Fruit fly (Drosophila melanogaster) whole organism, embryonic: ENCODE measurements around the gene Kmn2.

Experiments
- ATbp ChIP-seq: fragments of 200-800 bp; sonication (Bioruptor generic); optimal IDR thresholded peaks from 2 replicates; lab custom pipeline; 2017; ENCODE audit warnings: missing biosample characterization, mild to moderate bottlenecking, missing genetic modification characterization, missing genetic modification reagents
- Abd-B ChIP-seq: fragments of 200-800 bp; sonication (Bioruptor generic); optimal IDR thresholded peaks from 2 replicates; lab custom pipeline; 2018; ENCODE audit warnings: missing biosample characterization, mild to moderate bottlenecking, missing genetic modification characterization, moderate library complexity
- Bgb ChIP-seq: fragments of 200-800 bp; sonication (Bioruptor generic); IDR thresholded peaks from 2 replicates; pipeline ENCODE4 v1.3.6; 2022; ENCODE audit warnings: missing biosample characterization, missing genetic modification characterization; ENCODE audit not compliant: partially characterized antibody
- CG10431 ChIP-seq: fragments of 200-800 bp; sonication (Bioruptor generic); optimal IDR thresholded peaks from 3 replicates; lab custom pipeline; 2018; ENCODE audit warnings: missing biosample characterization, mild to moderate bottlenecking, missing genetic modification characterization
- CG12236 ChIP-seq: fragments of 200-800 bp; sonication (Bioruptor generic); optimal IDR thresholded peaks from 2 replicates; lab custom pipeline; 2016; ENCODE audit warnings: missing biosample characterization, missing genetic modification characterization
- CG12942 ChIP-seq: fragments of 200-800 bp; sonication (Bioruptor generic); optimal IDR thresholded peaks from 3 replicates; lab custom pipeline; 2016; ENCODE audit warnings: missing biosample characterization, missing genetic modification characterization
- CG13296 ChIP-seq: fragments of 200-800 bp; sonication (Bioruptor generic); optimal IDR thresholded peaks from 3 replicates; lab custom pipeline; 2018; ENCODE audit warnings: missing biosample characterization, mild to moderate bottlenecking, missing genetic modification characterization
- CG14050 ChIP-seq: fragments of 200-800 bp; sonication (Bioruptor generic); IDR thresholded peaks from 3 replicates; pipeline ENCODE4 v1.3.6; 2022; ENCODE audit warnings: missing biosample characterization, missing genetic modification characterization
- CG15073 ChIP-seq: fragments of 200-800 bp; sonication (Bioruptor generic); optimal IDR thresholded peaks from 2 replicates; lab custom pipeline; 2016; ENCODE audit warnings: missing biosample characterization, missing genetic modification characterization
- CG15269 ChIP-seq: fragments of 200-800 bp; sonication (Bioruptor generic); optimal IDR thresholded peaks from 2 replicates; lab custom pipeline; 2018; ENCODE audit warnings: missing biosample characterization, mild to moderate bottlenecking, missing genetic modification characterization, moderate library complexity
- CG17328 ChIP-seq: fragments of 200-800 bp; sonication (Bioruptor generic); IDR thresholded peaks from 2 replicates; pipeline ENCODE4 v1.3.6; 2022; ENCODE audit warnings: missing biosample characterization, missing genetic modification characterization
- CG17385 ChIP-seq: fragments of 200-800 bp; sonication (Bioruptor generic); optimal IDR thresholded peaks from 3 replicates; lab custom pipeline; 2018; ENCODE audit warnings: missing biosample characterization, mild to moderate bottlenecking, missing genetic modification characterization
- CG17802 ChIP-seq: fragments of 200-800 bp; sonication (Bioruptor generic); optimal IDR thresholded peaks from 2 replicates; lab custom pipeline; 2018; ENCODE audit warnings: missing biosample characterization, mild to moderate bottlenecking, missing genetic modification characterization, moderate library complexity
- CG17829 ChIP-seq: fragments of 200-800 bp; optimal IDR thresholded peaks from 2 replicates; lab custom pipeline; 2019; ENCODE audit warnings: missing biosample characterization, mild to moderate bottlenecking, missing genetic modification characterization, moderate library complexity
- CG18262 ChIP-seq: fragments of 200-800 bp; optimal IDR thresholded peaks from 3 replicates; lab custom pipeline; 2019; ENCODE audit warnings: missing biosample characterization, mild to moderate bottlenecking, missing genetic modification characterization, moderate library complexity
- CG32532 ChIP-seq: fragments of 200-800 bp; sonication (Bioruptor generic); IDR thresholded peaks from 2 replicates; pipeline ENCODE4 v1.3.6; 2022; ENCODE audit warnings: missing biosample characterization, missing genetic modification characterization
- CG34422 ChIP-seq: fragments of 200-800 bp; sonication (Bioruptor generic); IDR thresholded peaks from 3 replicates; pipeline ENCODE4 v1.3.6; 2022; ENCODE audit warnings: missing biosample characterization, missing genetic modification characterization
- CG5953 ChIP-seq: fragments of 200-800 bp; sonication (Bioruptor generic); IDR thresholded peaks from 2 replicates; pipeline ENCODE4 v1.3.6; 2022; ENCODE audit warnings: missing biosample characterization, missing genetic modification characterization
- CG6654 ChIP-seq: fragments of 200-800 bp; sonication (Bioruptor generic); optimal IDR thresholded peaks from 2 replicates; lab custom pipeline; 2017; ENCODE audit warnings: missing biosample characterization, mild to moderate bottlenecking, missing genetic modification characterization
- CG7357 ChIP-seq: fragments of 200-800 bp; sonication (Bioruptor generic); IDR thresholded peaks from 3 replicates; pipeline ENCODE4 v1.3.6; 2022; ENCODE audit warnings: missing biosample characterization, missing genetic modification characterization
- CG9215 ChIP-seq: fragments of 200-800 bp; sonication (Bioruptor generic); IDR thresholded peaks from 2 replicates; pipeline ENCODE4 v1.3.6; 2022; ENCODE audit warnings: missing biosample characterization, missing genetic modification characterization
- CkIIα-i1 ChIP-seq: fragments of 200-800 bp; sonication (Bioruptor generic); IDR thresholded peaks from 2 replicates; pipeline ENCODE4 v1.3.6; 2022; ENCODE audit warnings: missing biosample characterization, missing genetic modification characterization
- Dad ChIP-seq: fragments of 200-800 bp; sonication (Bioruptor generic); optimal IDR thresholded peaks from 3 replicates; lab custom pipeline; 2016; ENCODE audit warnings: missing biosample characterization, missing genetic modification characterization
- Dbx ChIP-seq: fragments of 200-800 bp; sonication (Bioruptor generic); IDR thresholded peaks from 3 replicates; pipeline ENCODE4 v1.3.6; 2022; ENCODE audit warnings: missing biosample characterization, missing genetic modification characterization
- Dfd ChIP-seq, 2 experiments: fragments of >200 bp; optimal IDR thresholded peaks; 2 replicates each; lab custom pipeline; 2017; ENCODE audit warnings: missing biosample characterization in 2 of 2, missing genetic modification characterization in 2 of 2
- Dip3 ChIP-seq: fragments of 200-800 bp; sonication (Bioruptor generic); optimal IDR thresholded peaks from 3 replicates; lab custom pipeline; 2016; ENCODE audit warnings: missing biosample characterization, missing genetic modification characterization
- Drgx ChIP-seq: fragments of 200-800 bp; sonication (Bioruptor generic); IDR thresholded peaks from 2 replicates; pipeline ENCODE4 v1.3.6; 2022; ENCODE audit warnings: missing biosample characterization, missing genetic modification characterization
- Elba2 ChIP-seq: fragments of 200-800 bp; sonication (Bioruptor generic); optimal IDR thresholded peaks from 3 replicates; lab custom pipeline; 2016; ENCODE audit warnings: missing biosample characterization, missing genetic modification characterization
- HLH54F ChIP-seq: fragments of 200-800 bp; sonication (Bioruptor generic); optimal IDR thresholded peaks from 3 replicates; lab custom pipeline; 2016; ENCODE audit warnings: missing biosample characterization, missing genetic modification characterization
- HmgD ChIP-seq: fragments of 200-800 bp; sonication (Bioruptor generic); optimal IDR thresholded peaks from 3 replicates; lab custom pipeline; 2016; ENCODE audit warnings: missing biosample characterization, missing genetic modification characterization
- NC2α ChIP-seq: fragments of 200-800 bp; sonication (Bioruptor generic); optimal IDR thresholded peaks from 2 replicates; lab custom pipeline; 2016; ENCODE audit warnings: missing biosample characterization, missing genetic modification characterization
- Stat92E ChIP-seq, 3 experiments: fragments of >200 bp in 2 of 3; fragments of 200-800 bp in 1 of 3; sonication (Bioruptor generic) in 1 of 3; optimal IDR thresholded peaks; 2 replicates each; lab custom pipeline; 2017 to 2019; ENCODE audit warnings: missing biosample characterization in 3 of 3, missing genetic modification characterization in 3 of 3, mild to moderate bottlenecking in 1 of 3, moderate library complexity in 1 of 3
- ab ChIP-seq: fragments of 200-800 bp; sonication (Bioruptor generic); optimal IDR thresholded peaks from 2 replicates; lab custom pipeline; 2016; ENCODE audit warnings: missing biosample characterization, missing genetic modification characterization
- chn ChIP-seq: fragments of 200-800 bp; sonication (Bioruptor generic); optimal IDR thresholded peaks from 2 replicates; lab custom pipeline; 2016; ENCODE audit warnings: missing biosample characterization, missing genetic modification characterization
- crol ChIP-seq: fragments of 200-800 bp; sonication (Bioruptor generic); IDR thresholded peaks from 2 replicates; pipeline ENCODE4 v1.3.6; 2022; ENCODE audit warnings: missing biosample characterization, missing genetic modification characterization
- dan ChIP-seq: fragments of 200-800 bp; sonication (Bioruptor generic); IDR thresholded peaks from 2 replicates; pipeline ENCODE4 v1.3.6; 2022; ENCODE audit warnings: missing biosample characterization, missing genetic modification characterization
- fd3F ChIP-seq: fragments of 200-800 bp; sonication (Bioruptor generic); optimal IDR thresholded peaks from 2 replicates; lab custom pipeline; 2018; ENCODE audit warnings: missing biosample characterization, mild to moderate bottlenecking, missing genetic modification characterization, moderate library complexity
- fu2 ChIP-seq: fragments of 200-800 bp; sonication (Bioruptor generic); optimal IDR thresholded peaks from 2 replicates; lab custom pipeline; 2016; ENCODE audit warnings: missing biosample characterization, missing genetic modification characterization
- gcm ChIP-seq: fragments of 200-800 bp; sonication (Bioruptor generic); optimal IDR thresholded peaks from 2 replicates; lab custom pipeline; 2019; ENCODE audit warnings: missing biosample characterization, mild to moderate bottlenecking, missing genetic modification characterization, moderate library complexity
- gsb ChIP-seq: fragments of 200-800 bp; sonication (Bioruptor generic); IDR thresholded peaks from 2 replicates; pipeline ENCODE4 v1.3.6; 2022; ENCODE audit warnings: missing biosample characterization, missing genetic modification characterization
- hkb ChIP-seq, 2 experiments: fragments of 200-800 bp in 1 of 2; fragments of >200 bp in 1 of 2; sonication (Bioruptor generic) in 1 of 2; IDR thresholded peaks in 1 of 2; optimal IDR thresholded peaks in 1 of 2; 2 replicates each; pipeline versions ENCODE4 v1.3.6 to Lab custom; 2017 to 2022; ENCODE audit warnings: missing biosample characterization in 1 of 2, missing genetic modification characterization in 1 of 2
- ind ChIP-seq: fragments of 200-800 bp; sonication (Bioruptor generic); optimal IDR thresholded peaks from 3 replicates; lab custom pipeline; 2016; ENCODE audit warnings: missing biosample characterization, missing genetic modification characterization
- jigr1 ChIP-seq: fragments of 200-800 bp; sonication (Bioruptor generic); IDR thresholded peaks from 3 replicates; pipeline ENCODE4 v1.3.6; 2022; ENCODE audit warnings: missing biosample characterization, missing genetic modification characterization
- nmo ChIP-seq: fragments of 200-800 bp; sonication (Bioruptor generic); optimal IDR thresholded peaks from 2 replicates; lab custom pipeline; 2018; ENCODE audit warnings: missing biosample characterization, mild to moderate bottlenecking, missing genetic modification characterization, moderate library complexity
- onecut ChIP-seq: fragments of 200-800 bp; sonication (Bioruptor generic); IDR thresholded peaks from 2 replicates; pipeline ENCODE4 v1.3.6; 2022; ENCODE audit warnings: missing biosample characterization, missing genetic modification characterization
- peb ChIP-seq: fragments of 200-800 bp; sonication (Bioruptor generic); IDR thresholded peaks from 2 replicates; pipeline ENCODE4 v1.3.6; 2022; ENCODE audit warnings: missing biosample characterization, missing genetic modification characterization
- shn ChIP-seq: fragments of 200-800 bp; sonication (Bioruptor generic); optimal IDR thresholded peaks from 3 replicates; lab custom pipeline; 2016; ENCODE audit warnings: missing biosample characterization, missing genetic modification characterization
- tgo ChIP-seq: fragments of 200-800 bp; sonication (Bioruptor generic); IDR thresholded peaks from 3 replicates; pipeline ENCODE4 v1.3.6; 2022; ENCODE audit warnings: missing biosample characterization, missing genetic modification characterization
- toy ChIP-seq: fragments of 200-800 bp; sonication (Bioruptor generic); IDR thresholded peaks from 2 replicates; pipeline ENCODE4 v1.3.6; 2022; ENCODE audit warnings: missing biosample characterization, missing genetic modification characterization
- ttk ChIP-seq: fragments of 200-800 bp; sonication (Bioruptor generic); IDR thresholded peaks from 2 replicates; pipeline ENCODE4 v2.1.2; 2022; ENCODE audit warnings: missing biosample characterization, missing genetic modification characterization
- wek ChIP-seq: fragments of 200-800 bp; sonication (Bioruptor generic); optimal IDR thresholded peaks from 3 replicates; lab custom pipeline; 2018; ENCODE audit warnings: missing biosample characterization, mild to moderate bottlenecking, missing genetic modification characterization, moderate library complexity
- z ChIP-seq: fragments of 200-800 bp; sonication (Bioruptor generic); IDR thresholded peaks from 3 replicates; pipeline ENCODE4 v1.3.6; 2022; ENCODE audit warnings: missing biosample characterization, missing genetic modification characterization

Kmn2 gene

DNA sequence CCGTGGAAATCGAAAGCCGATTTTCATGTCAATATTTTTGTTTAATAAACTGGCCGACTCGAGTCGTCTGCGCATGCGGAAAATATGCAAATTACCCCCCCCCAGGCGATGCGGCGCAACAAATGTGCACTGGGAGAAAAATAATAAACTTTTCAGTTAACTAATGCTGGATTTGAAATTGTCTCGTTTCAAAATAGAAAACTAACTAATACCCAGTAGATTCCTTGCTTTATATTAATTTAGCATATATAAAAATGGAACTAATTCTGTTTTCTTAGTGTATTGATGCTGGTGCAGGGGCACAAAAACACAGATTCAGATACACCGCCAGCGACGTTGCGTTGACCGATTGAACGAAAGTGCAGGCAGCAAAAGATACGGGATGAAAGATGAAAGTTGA, 36.8 kb upstream of the Kmn2 start (continued):
- TF ChIP-seq crol (GFP tag; lab: Robert Waterston, UW) (no peak), gsb (GFP tag; lab: Robert Waterston, UW) (no peak), Elba2 (no peak), Drgx (GFP tag; lab: Robert Waterston, UW) (peak; percentile 81), ind (GFP tag; lab: Kevin White, UChicago) (peak; percentile 6), wek (GFP tag; lab: Kevin White, UChicago) (no peak), ATbp (GFP tag; lab: Kevin White, UChicago) (peak; percentile 13), CG15269 (no peak), ttk (GFP tag; lab: Robert Waterston, UW) (0 out of 2 replicates have a peak, but pooled peaks have one; percentile 30), tgo (GFP tag; lab: Robert Waterston, UW) (no peak), CG17829 (peak; percentile 20), fu2 (no peak), CG13296 (GFP tag; lab: Kevin White, UChicago) (no peak), chn (GFP tag; lab: Kevin White, UChicago) (no peak), CG32532 (GFP tag; lab: Robert Waterston, UW) (no peak), HLH54F (GFP tag; lab: Kevin White, UChicago) (no peak), Stat92E (GFP tag; optimal IDR thresholded peaks at IDR 0.05; lab: Kevin White, UChicago) (no peak), CG15073 (GFP tag; lab: Kevin White, UChicago) (no peak), CG6654 (GFP tag; lab: Kevin White, UChicago) (no peak), CG9215 (GFP tag; lab: Robert Waterston, UW) (no peak), Dad (no peak), z (GFP tag; lab: Robert Waterston, UW) (no peak), CG34422 (GFP tag; lab: Robert Waterston, UW) (no peak), fd3F (GFP tag; lab: Kevin White, UChicago) (no peak), NC2α (GFP tag; lab: Kevin White, UChicago) (no peak), CG12942 (no peak), jigr1 (no peak), CG5953 (GFP tag; lab: Robert Waterston, UW) (no peak), CG7357 (GFP tag; lab: Robert Waterston, UW) (no peak), CkIIα-i1 (GFP tag; lab: Robert Waterston, UW) (no peak), CG10431 (no peak), toy (GFP tag; lab: Robert Waterston, UW) (no peak), CG17385 (no peak), dan (no peak), gcm (GFP tag; lab: Kevin White, UChicago) (peak; percentile 8), Dfd (GFP tag; optimal IDR thresholded peaks at IDR 0.05; lab: Kevin White, UChicago) (no peak), onecut (GFP tag; lab: Robert Waterston, UW) (no peak), Bgb (GFP tag; lab: Robert Waterston, UW) (no peak), nmo (GFP tag; lab: Kevin White, UChicago) (peak; percentile 4), hkb (optimal IDR thresholded peaks at IDR 0.05; lab: Kevin White, UChicago) (no peak), hkb (GFP tag; IDR thresholded peaks at IDR 0.05; lab: Robert Waterston, UW) (no peak; the same call in 1 of the 2 replicates), CG18262 (tag; lab: Kevin White, UChicago) (peak; percentile 53), Dbx (no peak), CG12236 (GFP tag; lab: Kevin White, UChicago) (no peak), CG14050 (no peak), CG17328 (GFP tag; lab: Robert Waterston, UW) (peak; percentile 27; the same call in 1 of the 2 replicates), HmgD (GFP tag; lab: Kevin White, UChicago) (no peak), CG17802 (no peak), shn (GFP tag; lab: Kevin White, UChicago) (no peak), peb (GFP tag; lab: Robert Waterston, UW) (no peak), ab (GFP tag; lab: Kevin White, UChicago) (no peak), Abd-B (GFP tag; lab: Kevin White, UChicago) (no peak), Dip3 (GFP tag; lab: Kevin White, UChicago) (no peak)
